Fruit fly (Drosophila melanogaster): ENCODE measurements around the gene Remo.

Remo gene

dm6 chrX:13276713-13277112 is 11.1 kb upstream of the Remo start (continued):
- TF ChIP-seq dac (GFP tag; optimal IDR thresholded peaks at IDR 0.05) (no peak), OdsH (GFP tag; optimal IDR thresholded peaks at IDR 0.05) (peak; percentile 48), CG11294 (GFP tag; IDR thresholded peaks at IDR 0.05) (peak; percentile 25; the same call in 1 of the 2 replicates), CG4318 (GFP tag; optimal IDR thresholded peaks at IDR 0.05) (peak; percentile 5), Ets21C (GFP tag; optimal IDR thresholded peaks at IDR 0.05) (no peak), fd85E (GFP tag; optimal IDR thresholded peaks at IDR 0.05) (no peak), CG6854 (GFP tag; optimal IDR thresholded peaks at IDR 0.05) (no peak), lz (GFP tag; optimal IDR thresholded peaks at IDR 0.05) (no peak), CG11762 (GFP tag; optimal IDR thresholded peaks at IDR 0.05; ENCODE audit: insufficient read depth) (peak; percentile 35), achi (GFP tag; optimal IDR thresholded peaks at IDR 0.05) (peak; percentile 49), Sox15 (GFP tag; optimal IDR thresholded peaks at IDR 0.05) (no peak), CG8632 (GFP tag; optimal IDR thresholded peaks at IDR 0.05) (peak; percentile 28)

- no peak for TF ChIP-seq CG8319 (GFP tag; optimal IDR thresholded peaks at IDR 0.05)
- TF ChIP-seq Met (GFP tag; optimal IDR thresholded peaks at IDR 0.05), result no peak
- peak; percentile 8 for TF ChIP-seq Eip78C (GFP tag)
These were observed 10.7 kb upstream of the Remo start for dm6 chrX:13277148-13277547.

dm6 chrX:13277580-13278467 is 10.0 kb upstream of the Remo start:
- TF ChIP-seq CG6276 (GFP tag; optimal IDR thresholded peaks at IDR 0.05), result peak; percentile 48
- TF ChIP-seq CG15336 (GFP tag; IDR thresholded peaks at IDR 0.05), result peak; percentile 69
- peak; percentile 5 for TF ChIP-seq CG4318 (GFP tag; optimal IDR thresholded peaks at IDR 0.05)
- no peak for TF ChIP-seq CG7368 (GFP tag; optimal IDR thresholded peaks at IDR 0.05)
- peak; percentile 27 for TF ChIP-seq Eip93F (GFP tag; optimal IDR thresholded peaks at IDR 0.05)
- peak; percentile 90 for TF ChIP-seq Eip78C (GFP tag)
- peak; percentile 74 for TF ChIP-seq cyc (GFP tag; optimal IDR thresholded peaks at IDR 0.05)
- TF ChIP-seq Hr39 (GFP tag; optimal IDR thresholded peaks at IDR 0.05), result peak; percentile 54
- TF ChIP-seq Eip75B (GFP tag; optimal IDR thresholded peaks at IDR 0.05), result peak; percentile 9
- peak; percentile 54 for TF ChIP-seq CG10669 (GFP tag; optimal IDR thresholded peaks at IDR 0.05)
- peak; percentile 6 for TF ChIP-seq CG11762 (GFP tag; optimal IDR thresholded peaks at IDR 0.05; ENCODE audit: insufficient read depth)
- peak; percentile 10 for TF ChIP-seq fd59A (GFP tag; optimal IDR thresholded peaks at IDR 0.05)
- TF ChIP-seq Hr4 (GFP tag; optimal IDR thresholded peaks at IDR 0.05), result peak; percentile 41
- no peak for TF ChIP-seq CG3032 (tag; optimal IDR thresholded peaks at IDR 0.05)
- peak; percentile 38 for TF ChIP-seq Sox15 (GFP tag; optimal IDR thresholded peaks at IDR 0.05)
- peak; percentile 20; the same call in 1 of the 2 replicates for TF ChIP-seq CG11294 (GFP tag; IDR thresholded peaks at IDR 0.05)
- peak; percentile 28 for TF ChIP-seq pdm3 (GFP tag; optimal IDR thresholded peaks at IDR 0.05)
- peak; percentile 23 for TF ChIP-seq Ets21C (GFP tag; optimal IDR thresholded peaks at IDR 0.05)
- no peak for TF ChIP-seq Sox14 (GFP tag; optimal IDR thresholded peaks at IDR 0.05)
- TF ChIP-seq achi (GFP tag; optimal IDR thresholded peaks at IDR 0.05), result peak; percentile 5
- peak; percentile 51 for TF ChIP-seq CG10631 (GFP tag; optimal IDR thresholded peaks at IDR 0.05)
- TF ChIP-seq Ets96B (tag; optimal IDR thresholded peaks at IDR 0.05), result no peak
- TF ChIP-seq CG9139 (GFP tag; optimal IDR thresholded peaks at IDR 0.05), result peak; percentile 3
- TF ChIP-seq CG6854 (GFP tag; optimal IDR thresholded peaks at IDR 0.05), result no peak
- peak; percentile 68 for TF ChIP-seq Met (GFP tag; optimal IDR thresholded peaks at IDR 0.05)
- TF ChIP-seq net (GFP tag; optimal IDR thresholded peaks at IDR 0.05), result peak; percentile 52
- peak; percentile 54 for TF ChIP-seq CG32006 (GFP tag; optimal IDR thresholded peaks at IDR 0.05)
- peak; percentile 67 for TF ChIP-seq CG3919 (GFP tag; optimal IDR thresholded peaks at IDR 0.05)
- TF ChIP-seq fkh (GFP tag; optimal IDR thresholded peaks at IDR 0.05), result no peak
- peak; percentile 23 for TF ChIP-seq CG6792 (GFP tag; optimal IDR thresholded peaks at IDR 0.05)
- TF ChIP-seq Hr38 (GFP tag; optimal IDR thresholded peaks at IDR 0.05), result no peak
- TF ChIP-seq Sox102F (GFP tag; optimal IDR thresholded peaks at IDR 0.05), result peak; percentile 62
- TF ChIP-seq CG6163 (GFP tag; IDR thresholded peaks at IDR 0.05), result peak; percentile 78
- peak; percentile 9 for TF ChIP-seq CG1621 (tag; optimal IDR thresholded peaks at IDR 0.05)
- no peak for TF ChIP-seq Lpt (GFP tag; optimal IDR thresholded peaks at IDR 0.05)
- peak; percentile 39 for TF ChIP-seq CG8632 (GFP tag; optimal IDR thresholded peaks at IDR 0.05)
- TF ChIP-seq CG16779 (tag; optimal IDR thresholded peaks at IDR 0.05), result no peak
- TF ChIP-seq OdsH (GFP tag; optimal IDR thresholded peaks at IDR 0.05), result peak; percentile 34
- TF ChIP-seq eg (GFP tag; IDR thresholded peaks at IDR 0.05), result peak; percentile 80
- no peak for TF ChIP-seq dac (GFP tag; optimal IDR thresholded peaks at IDR 0.05)
- TF ChIP-seq lz (GFP tag; optimal IDR thresholded peaks at IDR 0.05), result peak; percentile 56
- peak in 1 of 2 experiments; percentile 21 for TF ChIP-seq salr (GFP tag; optimal IDR thresholded peaks at IDR 0.05)
